Worm (Caenorhabditis elegans): ENCODE data around the gene Y38E10A.22.
A peak's percentile ranks its signal among the peaks of the same experiment; 100 is the strongest.

Gene Y38E10A.22

DNA sequence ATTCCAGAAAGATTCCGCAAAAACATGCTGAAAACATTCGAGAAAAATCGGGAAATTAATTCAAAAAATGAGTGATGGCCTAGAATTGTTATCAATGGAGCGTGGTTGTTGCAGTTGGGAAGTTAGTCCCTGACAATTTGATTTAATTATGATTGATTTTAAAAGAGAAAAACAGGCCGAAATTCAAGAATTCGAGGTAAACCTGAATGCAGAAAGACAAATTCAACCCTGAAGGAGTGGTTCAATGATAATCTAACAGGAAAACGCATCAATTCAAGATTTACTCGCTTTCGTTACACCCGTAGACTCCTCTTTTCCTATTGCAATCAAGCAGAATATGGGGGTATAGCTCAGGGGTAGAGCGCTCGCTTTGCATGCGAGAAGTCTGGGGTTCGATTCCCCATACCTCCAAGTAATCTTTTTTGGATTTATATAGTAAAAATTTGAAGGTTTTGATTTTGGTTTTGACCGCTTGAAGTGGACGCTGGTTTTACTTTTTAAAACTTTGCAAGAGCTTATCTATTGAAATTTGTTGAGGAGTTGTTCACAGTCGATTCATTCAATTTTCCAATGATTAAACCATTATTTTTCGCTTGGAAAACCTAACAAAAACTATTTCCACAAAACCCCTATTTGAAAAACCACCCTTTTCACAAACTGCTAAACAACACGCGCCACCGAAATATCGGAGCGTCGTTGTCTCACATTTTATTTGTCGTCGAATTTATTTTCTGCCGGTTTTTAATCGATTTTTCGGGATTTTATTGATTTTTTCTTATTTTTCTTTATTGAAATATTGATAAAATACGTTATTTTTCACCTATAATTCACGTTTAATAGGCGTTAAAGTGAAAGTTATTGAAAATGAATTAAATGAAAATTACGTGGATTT is 611 bp upstream of the Y38E10A.22 start (continued):
- TF ChIP-seq ztf-28 (GFP tag; IDR thresholded peaks at IDR 0.05) (no peak), sdz-38 (tag; optimal IDR thresholded peaks at IDR 0.05) (peak; percentile 31), F37B4.10 (GFP tag; IDR thresholded peaks at IDR 0.05) (0 out of 2 replicates have a peak, but pooled peaks have one; percentile 25), zfh-2 (GFP tag; conservative IDR thresholded peaks at IDR 0.05) (no peak), nfyb-1 (GFP tag; IDR thresholded peaks at IDR 0.05) (peak; percentile 85), madf-10 (tag; optimal IDR thresholded peaks at IDR 0.05) (peak; percentile 54), xnd-1 (tag; optimal IDR thresholded peaks at IDR 0.05) (no peak), ceh-91 (GFP tag; IDR thresholded peaks at IDR 0.05) (peak; percentile 56; the same call in 1 of the 2 replicates), mel-28 (tag; optimal IDR thresholded peaks at IDR 0.05; ENCODE audit: borderline replicate concordance) (no peak), dox-1 (GFP tag; IDR thresholded peaks at IDR 0.05) (peak; percentile 87), mxl-1 (tag; optimal IDR thresholded peaks at IDR 0.05) (peak; percentile 82), F22D6.2 (tag; optimal IDR thresholded peaks at IDR 0.05) (peak; percentile 26), Y56A3A.18 (GFP tag; IDR thresholded peaks at IDR 0.05) (peak; percentile 74), fkh-3 (tag; optimal IDR thresholded peaks at IDR 0.05) (no peak), nhr-27 (tag; optimal IDR thresholded peaks at IDR 0.05) (peak; percentile 63), nhr-120 (GFP tag; IDR thresholded peaks at IDR 0.05) (no peak), akir-1 (GFP tag; optimal IDR thresholded peaks at IDR 0.05) (no peak), pbrm-1 (GFP tag; IDR thresholded peaks at IDR 0.05) (peak; percentile 63), egrh-3 (GFP tag; IDR thresholded peaks at IDR 0.05) (no peak), ets-4 (GFP tag; optimal IDR thresholded peaks at IDR 0.05) (no peak), lag-1 (GFP tag; IDR thresholded peaks at IDR 0.05) (no peak), T26A5.8 (tag; optimal IDR thresholded peaks at IDR 0.05) (peak; percentile 33), F23B12.7 (tag; optimal IDR thresholded peaks at IDR 0.05; ENCODE audit: insufficient read depth) (no peak), ztf-25 (GFP tag; IDR thresholded peaks at IDR 0.05) (peak; percentile 90), egl-18 (GFP tag; IDR thresholded peaks at IDR 0.05) (no peak), mes-4 (tag; optimal IDR thresholded peaks at IDR 0.05) (peak; percentile 75), ceh-79 (tag; optimal IDR thresholded peaks at IDR 0.05) (peak; percentile 47), ztf-3 (GFP tag; optimal IDR thresholded peaks at IDR 0.05) (peak; percentile 78), ceh-58 (GFP tag; IDR thresholded peaks at IDR 0.05) (0 out of 2 replicates have a peak, but pooled peaks have one; percentile 77), nhr-179 (tag; optimal IDR thresholded peaks at IDR 0.05) (no peak), let-607 (tag; optimal IDR thresholded peaks at IDR 0.05) (peak; percentile 40 to 73), ekl-4 (GFP tag; IDR thresholded peaks at IDR 0.05) (peak; percentile 50; the same call in 1 of the 2 replicates), cebp-1 (GFP tag; IDR thresholded peaks at IDR 0.05) (no peak), cebp-1 (tag; optimal IDR thresholded peaks at IDR 0.05) (peak; percentile 54), nhr-90 (tag; optimal IDR thresholded peaks at IDR 0.05) (peak; percentile 76), bed-1 (GFP tag; IDR thresholded peaks at IDR 0.05) (no peak), hmg-1.2 (GFP tag; IDR thresholded peaks at IDR 0.05) (peak; percentile 44; the same call in 1 of the 2 replicates), D2030.7 (GFP tag; IDR thresholded peaks at IDR 0.05) (peak; percentile 73), let-526 (GFP tag; IDR thresholded peaks at IDR 0.05) (no peak), lir-1 (GFP tag; conservative IDR thresholded peaks at IDR 0.05) (no peak; the same call in 1 of the 2 replicates), F55B11.4 (tag; optimal IDR thresholded peaks at IDR 0.05; ENCODE audit: borderline replicate concordance, insufficient read depth) (no peak), attf-6 (GFP tag; IDR thresholded peaks at IDR 0.05) (0 out of 2 replicates have a peak, but pooled peaks have one; percentile 28), tbp1 (GFP tag; optimal IDR thresholded peaks at IDR 0.05) (peak; percentile 92), rec-8 (tag; optimal IDR thresholded peaks at IDR 0.05) (peak; percentile 82 to 85), ztf-18 (tag; optimal IDR thresholded peaks at IDR 0.05) (peak; percentile 66), C06A6.2 (GFP tag; conservative IDR thresholded peaks at IDR 0.05) (no peak)

All from whole organism, young adult.